Fruit fly (Drosophila melanogaster) whole organism, embryonic: ENCODE data around the gene BORCS6.

Source experiments
- ATbp ChIP-seq: fragments of 200-800 bp; sonication (Bioruptor generic); optimal IDR thresholded peaks from 2 replicates; lab custom pipeline; 2017; ENCODE audit warnings: missing biosample characterization, mild to moderate bottlenecking, missing genetic modification characterization, missing genetic modification reagents
- Ada2b ChIP-seq: fragments of 200-800 bp; sonication (Bioruptor generic); IDR thresholded peaks from 2 replicates; pipeline ENCODE4 v1.3.6; 2022; ENCODE audit warnings: missing biosample characterization, missing genetic modification characterization
- Aef1 ChIP-seq: fragments of 200-800 bp; sonication (Bioruptor generic); IDR thresholded peaks from 3 replicates; pipeline ENCODE4 v1.3.6; 2022; ENCODE audit warnings: missing biosample characterization, missing genetic modification characterization
- Antp ChIP-seq: fragments of 200-800 bp; sonication (Bioruptor generic); optimal IDR thresholded peaks from 3 replicates; lab custom pipeline; 2016; ENCODE audit warnings: missing biosample characterization, missing genetic modification characterization
- Bdp1 ChIP-seq: fragments of 200-800 bp; sonication (Bioruptor generic); optimal IDR thresholded peaks from 3 replicates; lab custom pipeline; 2016; ENCODE audit warnings: missing biosample characterization, missing genetic modification characterization
- CG10543 ChIP-seq: fragments of 200-800 bp; sonication (Bioruptor generic); optimal IDR thresholded peaks from 3 replicates; lab custom pipeline; 2017; ENCODE audit warnings: missing biosample characterization, mild to moderate bottlenecking, missing genetic modification characterization, moderate library complexity
- CG11695 ChIP-seq: fragments of 200-800 bp; sonication (Bioruptor generic); IDR thresholded peaks from 3 replicates; pipeline ENCODE4 v1.3.6; 2022; ENCODE audit warnings: missing biosample characterization, missing genetic modification characterization
- CG15601 ChIP-seq: fragments of 200-800 bp; sonication (Bioruptor generic); optimal IDR thresholded peaks from 3 replicates; lab custom pipeline; 2019; ENCODE audit warnings: missing biosample characterization, mild to moderate bottlenecking, missing genetic modification characterization, moderate library complexity
- CG1647 ChIP-seq: fragments of 200-800 bp; sonication (Bioruptor generic); optimal IDR thresholded peaks from 3 replicates; lab custom pipeline; 2016; ENCODE audit warnings: missing biosample characterization, missing genetic modification characterization
- CG16815 ChIP-seq: fragments of 200-800 bp; sonication (Bioruptor generic); optimal IDR thresholded peaks from 3 replicates; lab custom pipeline; 2017; ENCODE audit warnings: missing biosample characterization, mild to moderate bottlenecking, missing genetic modification characterization
- CG17385 ChIP-seq: fragments of 200-800 bp; sonication (Bioruptor generic); optimal IDR thresholded peaks from 3 replicates; lab custom pipeline; 2018; ENCODE audit warnings: missing biosample characterization, mild to moderate bottlenecking, missing genetic modification characterization
- CG17612 ChIP-seq: fragments of 200-800 bp; sonication (Bioruptor generic); IDR thresholded peaks from 2 replicates; pipeline ENCODE4 v1.3.6; 2022; ENCODE audit warnings: missing biosample characterization, missing genetic modification characterization
- CG18262 ChIP-seq: fragments of 200-800 bp; optimal IDR thresholded peaks from 3 replicates; lab custom pipeline; 2019; ENCODE audit warnings: missing biosample characterization, mild to moderate bottlenecking, missing genetic modification characterization, moderate library complexity
- CG18599 ChIP-seq: fragments of 200-800 bp; sonication (Bioruptor generic); optimal IDR thresholded peaks from 3 replicates; lab custom pipeline; 2017; ENCODE audit warnings: missing biosample characterization, missing genetic modification characterization, mild to moderate bottlenecking, moderate library complexity, missing genetic modification reagents
- CG2202 ChIP-seq: fragments of 200-800 bp; sonication (Bioruptor generic); optimal IDR thresholded peaks from 2 replicates; lab custom pipeline; 2018; ENCODE audit warnings: missing biosample characterization, mild to moderate bottlenecking, missing genetic modification characterization
- CG3163 ChIP-seq: fragments of 200-800 bp; sonication (Bioruptor generic); optimal IDR thresholded peaks from 3 replicates; lab custom pipeline; 2016; ENCODE audit warnings: missing biosample characterization, missing genetic modification characterization
- CG42726 ChIP-seq: fragments of 200-800 bp; sonication (Bioruptor generic); IDR thresholded peaks from 2 replicates; pipeline ENCODE4 v1.3.6; 2022; ENCODE audit warnings: missing biosample characterization, missing genetic modification characterization; ENCODE audit not compliant: partially characterized antibody
- CG6765 ChIP-seq: fragments of 200-800 bp; sonication (Bioruptor generic); optimal IDR thresholded peaks from 3 replicates; lab custom pipeline; 2017; ENCODE audit warnings: missing biosample characterization, mild to moderate bottlenecking, missing genetic modification characterization
- CG7987 ChIP-seq: fragments of 200-800 bp; sonication (Bioruptor generic); optimal IDR thresholded peaks from 2 replicates; lab custom pipeline; 2018; ENCODE audit warnings: missing biosample characterization, mild to moderate bottlenecking, missing genetic modification characterization, moderate library complexity
- CG8089 ChIP-seq: fragments of 200-800 bp; sonication (Bioruptor generic); optimal IDR thresholded peaks from 3 replicates; lab custom pipeline; 2016; ENCODE audit warnings: missing biosample characterization, missing genetic modification characterization
- CG8290 ChIP-seq, 3 experiments: fragments of 200-800 bp; sonication (Bioruptor generic); optimal IDR thresholded peaks; 2 replicates each; lab custom pipeline; 2016 to 2019; ENCODE audit warnings: missing biosample characterization in 3 of 3, missing genetic modification characterization in 3 of 3, mild to moderate bottlenecking in 2 of 3, moderate library complexity in 1 of 3
- CG9932 ChIP-seq: fragments of 200-800 bp; sonication (Bioruptor generic); IDR thresholded peaks from 2 replicates; pipeline ENCODE4 v1.3.6; 2022; ENCODE audit warnings: missing biosample characterization, missing genetic modification characterization
- D19A ChIP-seq: fragments of 200-800 bp; optimal IDR thresholded peaks from 3 replicates; lab custom pipeline; 2019; ENCODE audit warnings: missing biosample characterization, mild to moderate bottlenecking, missing genetic modification characterization, moderate library complexity
- Doc3 ChIP-seq: fragments of 200-800 bp; sonication (Bioruptor generic); IDR thresholded peaks from 3 replicates; pipeline ENCODE4 v1.3.6; 2022; ENCODE audit warnings: missing biosample characterization, missing genetic modification characterization; ENCODE audit not compliant: partially characterized antibody
- Fer3 ChIP-seq: fragments of 200-800 bp; sonication (Bioruptor generic); optimal IDR thresholded peaks from 2 replicates; lab custom pipeline; 2018; ENCODE audit warnings: missing biosample characterization, mild to moderate bottlenecking, missing genetic modification characterization, moderate library complexity
- Gug ChIP-seq: fragments of 200-800 bp; sonication (Bioruptor generic); IDR thresholded peaks from 4 replicates; pipeline ENCODE4 v1.3.6; 2022; ENCODE audit warnings: missing biosample characterization, missing genetic modification characterization
- Hsf ChIP-seq: fragments of 200-800 bp; sonication (Bioruptor generic); optimal IDR thresholded peaks from 3 replicates; lab custom pipeline; 2016; ENCODE audit warnings: missing biosample characterization, missing genetic modification characterization
- NFAT ChIP-seq: fragments of 200-800 bp; sonication (Bioruptor generic); IDR thresholded peaks from 2 replicates; pipeline ENCODE4 v1.3.6; 2022; ENCODE audit warnings: missing biosample characterization, missing genetic modification characterization
- Nf-YA ChIP-seq: fragments of 200-800 bp; sonication (Bioruptor generic); IDR thresholded peaks from 2 replicates; pipeline ENCODE4 v1.3.6; 2022; ENCODE audit warnings: missing biosample characterization, missing genetic modification characterization
- Ptx1 ChIP-seq: fragments of 200-800 bp; sonication (Bioruptor generic); IDR thresholded peaks from 2 replicates; pipeline ENCODE4 v1.3.6; 2022; ENCODE audit warnings: missing biosample characterization, missing genetic modification characterization
- Sry-δ ChIP-seq: fragments of 200-800 bp; sonication (Bioruptor generic); optimal IDR thresholded peaks from 2 replicates; lab custom pipeline; 2016; ENCODE audit warnings: missing biosample characterization, missing genetic modification characterization
- Vsx1 ChIP-seq: fragments of 200-800 bp; sonication (Bioruptor generic); optimal IDR thresholded peaks from 2 replicates; lab custom pipeline; 2017; ENCODE audit warnings: missing biosample characterization, mild to moderate bottlenecking, missing genetic modification characterization, missing genetic modification reagents
- ase ChIP-seq: fragments of 200-800 bp; sonication (Bioruptor generic); IDR thresholded peaks from 3 replicates; pipeline ENCODE4 v1.3.6; 2022; ENCODE audit warnings: missing biosample characterization, missing genetic modification characterization
- cas ChIP-seq: fragments of 200-800 bp; sonication (Bioruptor generic); IDR thresholded peaks from 2 replicates; pipeline ENCODE4 v1.3.6; 2022; ENCODE audit warnings: missing biosample characterization, missing genetic modification characterization
- chm ChIP-seq: fragments of 200-800 bp; sonication (Bioruptor generic); IDR thresholded peaks from 2 replicates; pipeline ENCODE4 v1.3.6; 2022; ENCODE audit warnings: missing biosample characterization, missing genetic modification characterization
- crc ChIP-seq: fragments of 200-800 bp; sonication (Bioruptor generic); optimal IDR thresholded peaks from 2 replicates; lab custom pipeline; 2016; ENCODE audit warnings: missing biosample characterization, missing genetic modification characterization
- en ChIP-seq: fragments of 200-800 bp; sonication (Bioruptor generic); optimal IDR thresholded peaks from 2 replicates; lab custom pipeline; 2016; ENCODE audit warnings: missing biosample characterization, missing genetic modification characterization
- gro ChIP-seq: fragments of 200-800 bp; sonication (Bioruptor generic); optimal IDR thresholded peaks from 2 replicates; lab custom pipeline; 2016; ENCODE audit warnings: missing biosample characterization, missing genetic modification characterization
- gt ChIP-seq: fragments of 200-800 bp; sonication (Bioruptor generic); IDR thresholded peaks from 2 replicates; pipeline ENCODE4 v1.3.6; 2022; ENCODE audit warnings: missing biosample characterization, missing genetic modification characterization
- ind ChIP-seq: fragments of 200-800 bp; sonication (Bioruptor generic); optimal IDR thresholded peaks from 3 replicates; lab custom pipeline; 2016; ENCODE audit warnings: missing biosample characterization, missing genetic modification characterization
- jing ChIP-seq: fragments of 200-800 bp; sonication (Bioruptor generic); optimal IDR thresholded peaks from 2 replicates; lab custom pipeline; 2018; ENCODE audit warnings: missing biosample characterization, mild to moderate bottlenecking, missing genetic modification characterization
- jumu ChIP-seq: fragments of 200-800 bp; sonication (Bioruptor generic); optimal IDR thresholded peaks from 3 replicates; lab custom pipeline; 2016; ENCODE audit warnings: missing biosample characterization, missing genetic modification characterization
- lab ChIP-seq: fragments of 200-800 bp; sonication (Bioruptor generic); optimal IDR thresholded peaks from 3 replicates; lab custom pipeline; 2017; ENCODE audit warnings: missing biosample characterization, missing genetic modification characterization, mild to moderate bottlenecking, moderate library complexity, missing genetic modification reagents
- lbe ChIP-seq: fragments of 200-800 bp; sonication (Bioruptor generic); optimal IDR thresholded peaks from 2 replicates; lab custom pipeline; 2016; ENCODE audit warnings: missing biosample characterization, mild to moderate bottlenecking, missing genetic modification characterization
- lilli ChIP-seq: fragments of 200-800 bp; sonication (Bioruptor generic); optimal IDR thresholded peaks from 3 replicates; lab custom pipeline; 2016; ENCODE audit warnings: missing biosample characterization, missing genetic modification characterization
- org-1 ChIP-seq: fragments of 200-800 bp; sonication (Bioruptor generic); optimal IDR thresholded peaks from 2 replicates; lab custom pipeline; 2017; ENCODE audit warnings: missing biosample characterization, missing genetic modification characterization
- sqz ChIP-seq: fragments of 200-800 bp; sonication (Bioruptor generic); optimal IDR thresholded peaks from 3 replicates; lab custom pipeline; 2018; ENCODE audit warnings: missing biosample characterization, mild to moderate bottlenecking, missing genetic modification characterization
- ssp ChIP-seq: fragments of 200-800 bp; sonication (Bioruptor generic); IDR thresholded peaks from 2 replicates; pipeline ENCODE4 v1.3.6; 2022; ENCODE audit warnings: missing biosample characterization, missing genetic modification characterization
- wek ChIP-seq: fragments of 200-800 bp; sonication (Bioruptor generic); optimal IDR thresholded peaks from 3 replicates; lab custom pipeline; 2018; ENCODE audit warnings: missing biosample characterization, mild to moderate bottlenecking, missing genetic modification characterization, moderate library complexity

Gene BORCS6

DNA sequence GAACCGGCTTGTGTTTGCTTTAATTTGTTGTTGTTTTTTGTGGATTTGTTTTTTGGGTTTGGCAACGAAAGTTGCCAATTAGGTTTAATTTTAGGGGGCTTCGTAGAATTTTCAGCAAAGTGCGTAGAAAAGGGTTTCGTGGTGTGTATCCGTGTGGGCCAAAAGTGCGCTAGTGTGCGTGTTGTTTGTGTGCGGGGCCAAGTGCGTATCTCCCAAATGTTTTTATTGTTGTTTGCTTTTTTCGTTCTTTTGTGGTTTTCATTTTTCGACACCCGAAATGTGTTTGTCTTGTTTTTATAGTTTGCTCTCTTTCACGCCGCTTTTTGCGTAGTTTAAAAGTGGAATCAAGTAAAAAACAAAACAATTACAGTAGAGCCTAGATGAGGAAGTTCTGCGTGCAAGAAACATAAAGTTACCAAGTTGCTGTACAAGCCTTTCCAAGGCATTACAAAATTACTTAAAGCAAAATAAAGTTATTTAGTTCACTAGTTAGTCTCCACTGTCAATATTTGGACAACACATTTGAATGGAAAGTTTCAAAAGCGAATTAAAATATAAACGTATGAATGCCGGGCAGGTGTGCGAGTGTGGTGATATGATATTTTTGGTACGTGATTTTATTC, 6.3 kb downstream of the BORCS6 start (continued):
- TF ChIP-seq CG18262 (tag; lab: Kevin White, UChicago) (peak; percentile 20), CG18599 (peak; percentile 95), CG6765 (GFP tag; lab: Kevin White, UChicago) (peak; percentile 63), gro (GFP tag; lab: Kevin White, UChicago) (peak; percentile 94), Aef1 (GFP tag; lab: Robert Waterston, UW) (peak; percentile 85), CG7987 (GFP tag; lab: Kevin White, UChicago) (peak; percentile 65), CG1647 (GFP tag; lab: Kevin White, UChicago) (peak; percentile 70), lab (GFP tag; lab: Kevin White, UChicago) (peak; percentile 96), CG42726 (GFP tag; lab: Robert Waterston, UW) (no peak), CG11695 (GFP tag; lab: Robert Waterston, UW) (peak; percentile 79), wek (GFP tag; lab: Kevin White, UChicago) (no peak), ind (GFP tag; lab: Kevin White, UChicago) (peak; percentile 82), Gug (peak; percentile 92), Fer3 (tag; lab: Kevin White, UChicago) (peak; percentile 88), Sry-δ (peak; percentile 43), org-1 (peak; percentile 73), CG8089 (GFP tag; lab: Kevin White, UChicago) (peak; percentile 1), Ptx1 (peak; percentile 83), CG17385 (GFP tag; lab: Kevin White, UChicago) (peak; percentile 66), gt (GFP tag; lab: Robert Waterston, UW) (no peak), sqz (GFP tag; lab: Kevin White, UChicago) (no peak), ase (peak; percentile 68; the same call in 1 of the 3 replicates), ATbp (GFP tag; lab: Kevin White, UChicago) (peak; percentile 19), en (peak; percentile 52), CG10543 (GFP tag; lab: Kevin White, UChicago) (peak; percentile 95), D19A (tag; lab: Kevin White, UChicago) (peak; percentile 20), Vsx1 (GFP tag; lab: Kevin White, UChicago) (peak; percentile 52), CG3163 (peak; percentile 49), NFAT (peak; percentile 98), Bdp1 (GFP tag; lab: Kevin White, UChicago) (peak; percentile 40), jing (GFP tag; lab: Kevin White, UChicago) (peak; percentile 26), CG8290 (GFP tag; optimal IDR thresholded peaks at IDR 0.05; lab: Kevin White, UChicago) (no peak), CG8290 (tag; optimal IDR thresholded peaks at IDR 0.05; lab: Kevin White, UChicago) (peak in 1 of 2 experiments; percentile 96), CG9932 (GFP tag; lab: Robert Waterston, UW) (peak; percentile 99), chm (no peak; the same call in 1 of the 2 replicates), Ada2b (GFP tag; lab: Robert Waterston, UW) (peak; percentile 87), CG15601 (no peak), ssp (GFP tag; lab: Robert Waterston, UW) (peak; percentile 38; the same call in 1 of the 2 replicates), jumu (peak; percentile 71), crc (GFP tag; lab: Kevin White, UChicago) (peak; percentile 84), Nf-YA (GFP tag; lab: Robert Waterston, UW) (no peak), Hsf (peak; percentile 84), lilli (GFP tag; lab: Kevin White, UChicago) (peak; percentile 95), cas (peak; percentile 89), CG17612 (GFP tag; lab: Robert Waterston, UW) (peak; percentile 88), CG16815 (GFP tag; lab: Kevin White, UChicago) (peak; percentile 71), Antp (GFP tag; lab: Kevin White, UChicago) (peak; percentile 82), Doc3 (GFP tag; lab: Robert Waterston, UW) (no peak), CG2202 (tag; lab: Kevin White, UChicago) (no peak), lbe (GFP tag; lab: Kevin White, UChicago) (no peak)
